Fruit fly (Drosophila melanogaster): Measurements from ENCODE around the gene CG33191.
A peak's percentile ranks its signal among the peaks of the same experiment; 100 is the strongest.

Gene CG33191

dm6 chr3R:8780689-8781088, 966 bp upstream of the CG33191 start, which contains the start of gene CG33189:
Gene CG33189 (minus strand): TSS chr3R:8780789.
- TF ChIP-seq noc (tag; optimal IDR thresholded peaks at IDR 0.05) = no peak

dm6 chr3R:8773135-8773534, 6.6 kb downstream of the CG33191 start, which contains the start of gene CG34301:
Gene CG34301 (plus strand): TSS chr3R:8773435.
- TF ChIP-seq noc (tag; optimal IDR thresholded peaks at IDR 0.05) = no peak

- TF ChIP-seq noc (tag; optimal IDR thresholded peaks at IDR 0.05) = no peak
Measured at dm6 chr3R:8772591-8772990, 7.1 kb downstream of the CG33191 start, which contains the start of gene CG13318. Gene CG13318 (minus strand): TSS chr3R:8772691.

dm6 chr3R:8769094-8769493, 10.6 kb downstream of the CG33191 start, which contains the start of gene CG8236:
Gene CG8236 (plus strand): TSS chr3R:8769394.
- no peak for TF ChIP-seq noc (tag; optimal IDR thresholded peaks at IDR 0.05)

- no peak for TF ChIP-seq noc (tag; optimal IDR thresholded peaks at IDR 0.05)
Measured at dm6 chr3R:8767998-8768397, 11.7 kb downstream of the CG33191 start, which contains the start of the genes CG34135 and CG11768. Gene CG34135 (minus strand): TSS chr3R:8768191. Gene CG11768 (minus strand): TSS chr3R:8768200.

- TF ChIP-seq noc (tag; optimal IDR thresholded peaks at IDR 0.05) = no peak
Measured at dm6 chr3R:8748776-8749126, 31.0 kb downstream of the CG33191 start.

- peak; percentile 83 for TF ChIP-seq noc (tag; optimal IDR thresholded peaks at IDR 0.05)
Measured at dm6 chr3R:8747871-8748775, 31.6 kb downstream of the CG33191 start.

- TF ChIP-seq noc (tag; optimal IDR thresholded peaks at IDR 0.05) = no peak
Measured at dm6 chr3R:8747134-8747870, 32.4 kb downstream of the CG33191 start, which contains the start of the genes CG9801 and Nasp. Gene CG9801 (minus strand): TSS chr3R:8747675. Gene Nasp (plus strand): TSS chr3R:8747798.

dm6 chr3R:8746354-8746753, 33.4 kb downstream of the CG33191 start:
- no peak for TF ChIP-seq noc (tag; optimal IDR thresholded peaks at IDR 0.05)

- TF ChIP-seq noc (tag; optimal IDR thresholded peaks at IDR 0.05) = peak; percentile 51
Measured at dm6 chr3R:8744198-8744597, 35.5 kb downstream of the CG33191 start.

dm6 chr3R:8742661-8743060, 37.1 kb downstream of the CG33191 start:
- no peak for TF ChIP-seq noc (tag; optimal IDR thresholded peaks at IDR 0.05)

dm6 chr3R:8741941-8742340, 37.8 kb downstream of the CG33191 start:
- TF ChIP-seq noc (tag; optimal IDR thresholded peaks at IDR 0.05) = no peak

dm6 chr3R:8741248-8741647, 38.5 kb downstream of the CG33191 start:
- TF ChIP-seq noc (tag; optimal IDR thresholded peaks at IDR 0.05) = no peak

dm6 chr3R:8740118-8740517, 39.6 kb downstream of the CG33191 start:
- TF ChIP-seq noc (tag; optimal IDR thresholded peaks at IDR 0.05) = no peak

- no peak for TF ChIP-seq noc (tag; optimal IDR thresholded peaks at IDR 0.05)
Measured at dm6 chr3R:8739161-8739783, 40.5 kb downstream of the CG33191 start.
